Worm (Caenorhabditis elegans) whole organism, late embryonic: ENCODE results near the gene sec-61.A.

ENCODE experiments used
- C38D4.7 ChIP-seq: fragments of 200-800 bp; sonication (Bioruptor generic); optimal IDR thresholded peaks from 2 replicates; lab custom pipeline; 2018; ENCODE audit warnings: mild to moderate bottlenecking, missing genetic modification characterization, moderate library complexity, missing compliant biosample characterization
- K02D7.2 ChIP-seq: sonication (generic microtip); optimal IDR thresholded peaks from 2 replicates; lab custom pipeline; 2017; ENCODE audit warnings: mild to moderate bottlenecking, missing genetic modification characterization, missing compliant biosample characterization
- K09A11.1 ChIP-seq: sonication (generic microtip); optimal IDR thresholded peaks from 2 replicates; lab custom pipeline; 2017; ENCODE audit warnings: antibody characterized with exemption, mild to moderate bottlenecking, missing genetic modification characterization, missing compliant biosample characterization; ENCODE audit not compliant: insufficient read depth
- T23F11.4 ChIP-seq: fragments of 200-800 bp; sonication (Bioruptor generic); optimal IDR thresholded peaks from 2 replicates; lab custom pipeline; 2018; ENCODE audit warnings: mild to moderate bottlenecking, missing genetic modification characterization, missing compliant biosample characterization
- ahr-1 ChIP-seq: sonication (generic microtip); optimal IDR thresholded peaks from 2 replicates; lab custom pipeline; 2016; ENCODE audit warnings: missing genetic modification characterization, missing compliant biosample characterization
- ama-1 ChIP-seq: fragments of 150-350 bp; optimal IDR thresholded peaks from 2 replicates; lab custom pipeline; 2014
- ceh-14 ChIP-seq: sonication (generic microtip); optimal IDR thresholded peaks from 2 replicates; lab custom pipeline; 2016; ENCODE audit warnings: missing genotype, missing genetic modification characterization, missing compliant biosample characterization
- ceh-19 ChIP-seq: fragments of 200-800 bp; sonication (Bioruptor generic); optimal IDR thresholded peaks from 2 replicates; lab custom pipeline; 2018; ENCODE audit warnings: mild to moderate bottlenecking, missing genetic modification characterization, missing compliant biosample characterization
- ceh-24 ChIP-seq: sonication (generic microtip); optimal IDR thresholded peaks from 2 replicates; lab custom pipeline; 2016; ENCODE audit warnings: mild to moderate bottlenecking, missing genetic modification characterization, missing compliant biosample characterization
- ceh-31 ChIP-seq: sonication (generic microtip); optimal IDR thresholded peaks from 2 replicates; lab custom pipeline; 2016; ENCODE audit warnings: missing genetic modification characterization, missing compliant biosample characterization
- ceh-45 ChIP-seq: fragments of 200-800 bp; sonication (Bioruptor generic); IDR thresholded peaks from 2 replicates; pipeline ENCODE4 v1.3.6; 2022; ENCODE audit warnings: missing genetic modification reagents, missing genetic modification characterization, missing compliant biosample characterization
- ceh-48 ChIP-seq: sonication (generic microtip); optimal IDR thresholded peaks from 2 replicates; lab custom pipeline; 2016; ENCODE audit warnings: missing genetic modification characterization, inconsistent platforms, missing compliant biosample characterization
- ceh-6 ChIP-seq: fragments of 200-800 bp; sonication (Bioruptor generic); optimal IDR thresholded peaks from 2 replicates; lab custom pipeline; 2018; ENCODE audit warnings: mild to moderate bottlenecking, missing genetic modification characterization, missing compliant biosample characterization
- ceh-9 ChIP-seq: sonication (generic microtip); optimal IDR thresholded peaks from 2 replicates; lab custom pipeline; 2016; ENCODE audit warnings: mild to moderate bottlenecking, missing genetic modification characterization, inconsistent platforms, missing compliant biosample characterization
- elt-2 ChIP-seq: sonication (generic microtip); optimal IDR thresholded peaks from 2 replicates; lab custom pipeline; 2016; ENCODE audit warnings: missing genetic modification reagents, missing genetic modification characterization, missing compliant biosample characterization
- elt-4 ChIP-seq: sonication (generic microtip); optimal IDR thresholded peaks from 2 replicates; lab custom pipeline; 2016; ENCODE audit warnings: missing genetic modification characterization, missing compliant biosample characterization
- ets-4 ChIP-seq: sonication (generic microtip); optimal IDR thresholded peaks from 2 replicates; lab custom pipeline; 2016; ENCODE audit warnings: missing genetic modification characterization, missing compliant biosample characterization
- eyg-1 ChIP-seq: sonication (generic microtip); optimal IDR thresholded peaks from 2 replicates; lab custom pipeline; 2016; ENCODE audit warnings: missing genotype, missing genetic modification characterization, missing compliant biosample characterization
- fax-1 ChIP-seq: sonication (generic microtip); optimal IDR thresholded peaks from 2 replicates; lab custom pipeline; 2016; ENCODE audit warnings: missing genotype, missing genetic modification characterization, missing compliant biosample characterization
- fkh-10 ChIP-seq: fragments of 150-350 bp; optimal IDR thresholded peaks from 2 replicates; lab custom pipeline; 2014; ENCODE audit warnings: missing biosample characterization, missing genetic modification reagents, missing genetic modification characterization
- fkh-6 ChIP-seq: sonication (generic microtip); optimal IDR thresholded peaks from 2 replicates; lab custom pipeline; 2016; ENCODE audit warnings: missing genetic modification characterization, missing compliant biosample characterization
- gmeb-2 ChIP-seq: sonication (generic microtip); optimal IDR thresholded peaks from 2 replicates; lab custom pipeline; 2016; ENCODE audit warnings: missing genetic modification characterization, inconsistent platforms, missing compliant biosample characterization
- hlh-13 ChIP-seq: fragments of 200-800 bp; sonication (Bioruptor generic); optimal IDR thresholded peaks from 2 replicates; lab custom pipeline; 2018; ENCODE audit warnings: mild to moderate bottlenecking, missing genetic modification characterization, missing compliant biosample characterization
- hlh-15 ChIP-seq: sonication (generic microtip); optimal IDR thresholded peaks from 2 replicates; lab custom pipeline; 2016; ENCODE audit warnings: missing genetic modification characterization, missing compliant biosample characterization
- hlh-6 ChIP-seq: sonication (generic microtip); optimal IDR thresholded peaks from 2 replicates; lab custom pipeline; 2016; ENCODE audit warnings: missing genotype, missing genetic modification characterization, missing compliant biosample characterization
- hlh-8 ChIP-seq: sonication (generic microtip); optimal IDR thresholded peaks from 2 replicates; lab custom pipeline; 2016; ENCODE audit warnings: missing genotype, missing genetic modification characterization, missing compliant biosample characterization
- lim-6 ChIP-seq: sonication (generic microtip); optimal IDR thresholded peaks from 2 replicates; lab custom pipeline; 2016; ENCODE audit warnings: missing genetic modification characterization, missing compliant biosample characterization
- mec-3 ChIP-seq: sonication (generic microtip); optimal IDR thresholded peaks from 2 replicates; lab custom pipeline; 2016; ENCODE audit warnings: borderline replicate concordance, missing genetic modification characterization, missing compliant biosample characterization
- odd-2 ChIP-seq: sonication (generic microtip); optimal IDR thresholded peaks from 2 replicates; lab custom pipeline; 2017; ENCODE audit warnings: antibody characterized with exemption, mild to moderate bottlenecking, missing genetic modification characterization, missing compliant biosample characterization
- pag-3 ChIP-seq: sonication (generic microtip); optimal IDR thresholded peaks from 2 replicates; lab custom pipeline; 2016; ENCODE audit warnings: missing compliant biosample characterization, missing genetic modification characterization, borderline replicate concordance
- pat-9 ChIP-seq: fragments of 200-800 bp; sonication (Bioruptor generic); optimal IDR thresholded peaks from 2 replicates; lab custom pipeline; 2018; ENCODE audit warnings: mild to moderate bottlenecking, missing genetic modification characterization, moderate library complexity, missing compliant biosample characterization
- pha-2 ChIP-seq: sonication (generic microtip); optimal IDR thresholded peaks from 2 replicates; lab custom pipeline; 2017; ENCODE audit warnings: mild to moderate bottlenecking, missing genetic modification characterization, missing compliant biosample characterization
- pqm-1 ChIP-seq: sonication (generic microtip); optimal IDR thresholded peaks from 2 replicates; lab custom pipeline; 2016; ENCODE audit warnings: missing genetic modification characterization, missing compliant biosample characterization
- pros-1 ChIP-seq: fragments of 150-350 bp; optimal IDR thresholded peaks from 2 replicates; lab custom pipeline; 2014; ENCODE audit warnings: missing biosample characterization, missing genetic modification reagents, missing genetic modification characterization
- ref-2 ChIP-seq: sonication (generic microtip); optimal IDR thresholded peaks from 2 replicates; lab custom pipeline; 2016; ENCODE audit warnings: missing genetic modification characterization, missing compliant biosample characterization
- rnt-1 ChIP-seq: sonication (generic microtip); optimal IDR thresholded peaks from 2 replicates; lab custom pipeline; 2016; ENCODE audit warnings: missing genetic modification characterization, missing compliant biosample characterization
- sdc-2 ChIP-seq: sonication (generic microtip); optimal IDR thresholded peaks from 2 replicates; lab custom pipeline; 2016; ENCODE audit warnings: missing genotype, missing genetic modification characterization, missing compliant biosample characterization
- sox-4 ChIP-seq: sonication (generic microtip); optimal IDR thresholded peaks from 2 replicates; lab custom pipeline; 2017; ENCODE audit warnings: mild to moderate bottlenecking, missing genetic modification characterization, inconsistent platforms, missing compliant biosample characterization
- unc-3 ChIP-seq, 2 experiments: fragments of 200-800 bp in 1 of 2; sonication (Bioruptor generic) in 1 of 2; sonication (generic microtip) in 1 of 2; conservative IDR thresholded peaks in 1 of 2; optimal IDR thresholded peaks in 1 of 2; 2 replicates each; pipeline versions ENCODE4 v1.3.6 to Lab custom; 2016 to 2022; ENCODE audit warnings: missing compliant biosample characterization in 2 of 2, missing genetic modification characterization in 2 of 2, missing genetic modification reagents in 1 of 2
- unc-55 ChIP-seq: sonication (generic microtip); optimal IDR thresholded peaks from 2 replicates; lab custom pipeline; 2017; ENCODE audit warnings: missing biosample characterization, missing genetic modification reagents, missing genetic modification characterization
- unc-86 ChIP-seq: sonication (generic microtip); optimal IDR thresholded peaks from 2 replicates; lab custom pipeline; 2016; ENCODE audit warnings: missing genetic modification characterization, missing compliant biosample characterization
- ztf-16 ChIP-seq: sonication (generic microtip); optimal IDR thresholded peaks from 2 replicates; lab custom pipeline; 2017; ENCODE audit warnings: missing genetic modification characterization, missing compliant biosample characterization

Gene sec-61.A

DNA sequence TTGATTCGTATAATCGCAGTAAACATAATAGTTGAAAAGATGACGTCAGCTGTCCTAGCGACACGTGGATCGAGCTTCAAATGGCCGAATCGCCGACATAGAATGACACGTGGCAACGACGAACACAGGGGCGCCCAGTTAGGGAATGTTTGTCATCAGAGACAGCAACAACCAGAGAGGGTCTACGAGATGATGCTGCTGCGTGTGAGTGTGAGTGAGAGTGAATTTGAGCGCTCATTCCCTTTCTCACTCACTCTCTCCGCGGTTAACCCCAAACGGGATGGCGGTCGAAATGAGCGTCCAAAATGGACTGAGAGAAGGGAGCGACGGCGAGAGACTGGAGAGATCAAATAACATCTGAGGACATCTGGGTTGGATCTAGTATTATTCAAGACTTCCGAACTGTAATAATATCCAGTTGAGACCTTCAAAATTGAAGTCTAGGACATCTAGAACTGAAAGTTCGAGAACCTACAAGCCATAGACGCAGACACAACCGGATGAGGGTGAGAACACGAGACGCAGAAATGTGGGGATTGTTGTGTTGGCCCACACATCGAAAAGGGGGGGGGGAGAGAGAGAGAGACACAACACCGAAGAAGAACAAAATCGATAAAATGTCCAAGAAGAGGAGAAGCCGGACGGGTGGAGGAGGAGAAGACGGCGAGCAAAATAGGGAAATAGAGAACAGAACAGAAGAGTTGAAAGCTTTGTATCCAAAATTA is 31.0 kb downstream of the sec-61.A start (continued):
- TF ChIP-seq pag-3 (tag; lab: Kevin White, UChicago) (no peak), rnt-1 (tag; lab: Kevin White, UChicago) (peak; percentile 61), ets-4 (tag; lab: Kevin White, UChicago) (peak; percentile 51), eyg-1 (no peak), ceh-19 (peak; percentile 50), pqm-1 (no peak), sox-4 (tag; lab: Kevin White, UChicago) (no peak), ceh-48 (peak; percentile 94), ceh-31 (tag; lab: Kevin White, UChicago) (peak; percentile 63), unc-3 (GFP tag; conservative IDR thresholded peaks at IDR 0.05; lab: Robert Waterston, UW) (no peak), unc-3 (tag; optimal IDR thresholded peaks at IDR 0.05; lab: Kevin White, UChicago) (no peak), elt-2 (tag; lab: Kevin White, UChicago) (no peak), fkh-6 (tag; lab: Kevin White, UChicago) (no peak), mec-3 (no peak), T23F11.4 (GFP tag; lab: Kevin White, UChicago) (no peak), elt-4 (tag; lab: Kevin White, UChicago) (no peak), ztf-16 (no peak), ahr-1 (no peak), ceh-45 (GFP tag; lab: Robert Waterston, UW) (no peak), C38D4.7 (GFP tag; lab: Kevin White, UChicago) (peak; percentile 1), unc-55 (no peak), K09A11.1 (tag; lab: Kevin White, UChicago) (no peak), pha-2 (tag; lab: Kevin White, UChicago) (peak; percentile 27), hlh-13 (GFP tag; lab: Kevin White, UChicago) (no peak), ref-2 (tag; lab: Kevin White, UChicago) (peak; percentile 59), hlh-6 (tag; lab: Kevin White, UChicago) (no peak), gmeb-2 (no peak), odd-2 (tag; lab: Kevin White, UChicago) (no peak), fkh-10 (GFP tag; lab: Kevin White, UChicago) (peak; percentile 34), ceh-24 (tag; lab: Kevin White, UChicago) (no peak), ceh-6 (GFP tag; lab: Kevin White, UChicago) (peak; percentile 27), hlh-8 (no peak), K02D7.2 (no peak), hlh-15 (no peak), ceh-14 (tag; lab: Kevin White, UChicago) (peak; percentile 7)

DNA sequence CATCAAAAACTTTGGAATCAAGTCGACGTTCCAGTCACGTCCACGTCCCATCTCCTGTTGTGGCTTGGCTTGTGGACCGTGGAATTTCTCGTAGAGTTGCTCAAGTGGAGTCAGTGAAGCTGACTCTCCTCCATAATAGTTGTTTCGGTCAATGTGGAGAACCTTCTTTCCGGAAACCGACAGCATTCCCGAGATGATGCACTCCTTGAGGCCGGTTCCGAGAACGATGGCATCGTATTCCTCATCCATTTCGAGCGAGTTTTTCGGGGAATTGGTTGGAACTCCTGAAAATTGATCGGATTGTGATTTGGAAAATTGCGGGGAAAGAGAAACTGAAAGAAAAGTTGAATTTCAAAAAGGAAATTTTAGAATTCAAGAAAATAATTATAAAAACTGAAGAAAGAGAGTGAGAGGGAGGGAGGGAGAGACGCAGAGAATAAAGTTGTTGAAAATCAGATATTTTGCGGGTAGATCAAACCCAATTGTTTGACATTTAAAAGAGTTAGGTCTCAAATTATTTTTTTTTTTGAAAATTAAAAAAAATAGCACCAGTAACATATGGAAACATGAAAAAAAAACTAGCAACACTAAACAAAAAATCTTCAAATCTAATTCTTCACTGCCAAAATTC is 32.3 kb downstream of the sec-61.A start, which contains the start of gene gdi-1:
Gene gdi-1, minus strand, starts transcription at position 286 of the 631 bp plus-strand sequence.
- TF ChIP-seq hlh-8 (no peak), ceh-45 (GFP tag; lab: Robert Waterston, UW) (no peak), unc-3 (GFP tag; conservative IDR thresholded peaks at IDR 0.05; lab: Robert Waterston, UW) (no peak), unc-3 (tag; optimal IDR thresholded peaks at IDR 0.05; lab: Kevin White, UChicago) (no peak), mec-3 (no peak), hlh-13 (GFP tag; lab: Kevin White, UChicago) (no peak), ama-1 (lab: Kevin White, UChicago) (no peak), ceh-9 (tag; lab: Kevin White, UChicago) (no peak), unc-86 (tag; lab: Kevin White, UChicago) (no peak), ceh-48 (no peak), pat-9 (tag; lab: Kevin White, UChicago) (no peak), ceh-19 (no peak), sdc-2 (no peak), ceh-31 (tag; lab: Kevin White, UChicago) (no peak), lim-6 (tag; lab: Kevin White, UChicago) (no peak), fkh-10 (GFP tag; lab: Kevin White, UChicago) (no peak), elt-4 (tag; lab: Kevin White, UChicago) (no peak), ahr-1 (no peak), K02D7.2 (no peak), fax-1 (tag; lab: Kevin White, UChicago) (no peak), pros-1 (tag; lab: Kevin White, UChicago) (no peak)
